Worm (Caenorhabditis elegans): ENCODE results near the gene mfsd-6.

ce11 chrIII:7552859-7553258 lies 26.4 kb downstream of the mfsd-6 start:
- no peak for TF ChIP-seq dmd-4 (tag; optimal IDR thresholded peaks at IDR 0.05; ENCODE audit: borderline replicate concordance)
- TF ChIP-seq lim-6 (tag; optimal IDR thresholded peaks at IDR 0.05) = no peak

All from whole organism, late embryonic.